Worm (Caenorhabditis elegans): Measurements from ENCODE around the gene R04A9.7.

The R04A9.7 gene

ce11 chrX:348141-348540 is 46.6 kb downstream of the R04A9.7 start:
- TF ChIP-seq mep-1 (tag; optimal IDR thresholded peaks at IDR 0.05) (peak; percentile 17), lin-29 (GFP tag; IDR thresholded peaks at IDR 0.05) (no peak), duxl-1 (tag; optimal IDR thresholded peaks at IDR 0.05; ENCODE audit: poor library complexity) (no peak), F10B5.3 (tag; optimal IDR thresholded peaks at IDR 0.05) (no peak), zfp-2 (tag; optimal IDR thresholded peaks at IDR 0.05) (no peak), ztf-11 (tag; optimal IDR thresholded peaks at IDR 0.05) (no peak), spr-1 (tag; optimal IDR thresholded peaks at IDR 0.05) (no peak), nhr-6 (tag; optimal IDR thresholded peaks at IDR 0.05) (no peak), madf-9 (GFP tag; conservative IDR thresholded peaks at IDR 0.05) (no peak), unc-62 (GFP tag; optimal IDR thresholded peaks at IDR 0.05 in 1 of 2) (peak in 1 of 2 experiments; percentile 54), unc-62 (tag; optimal IDR thresholded peaks at IDR 0.05) (no peak), rbr-2 (tag; optimal IDR thresholded peaks at IDR 0.05) (no peak), ama-1 (optimal IDR thresholded peaks at IDR 0.05) (no peak), nhr-11 (tag; optimal IDR thresholded peaks at IDR 0.05) (no peak), ztf-7 (tag; optimal IDR thresholded peaks at IDR 0.05) (no peak), F37D6.2 (tag; optimal IDR thresholded peaks at IDR 0.05) (no peak), mes-2 (tag; optimal IDR thresholded peaks at IDR 0.05; ENCODE audit: poor library complexity, severe bottlenecking) (peak; percentile 15), D1046.2 (GFP tag; IDR thresholded peaks at IDR 0.05) (no peak), F44E2.7 (GFP tag; IDR thresholded peaks at IDR 0.05) (no peak), lsy-2 (tag; optimal IDR thresholded peaks at IDR 0.05) (peak in 1 of 2 experiments; percentile 49), nhr-48 (tag; optimal IDR thresholded peaks at IDR 0.05) (no peak), daf-8 (GFP tag; IDR thresholded peaks at IDR 0.05) (no peak), hlh-11 (tag; optimal IDR thresholded peaks at IDR 0.05) (peak; percentile 27), madf-5 (GFP tag; IDR thresholded peaks at IDR 0.05) (no peak), ZK337.2 (GFP tag; IDR thresholded peaks at IDR 0.05) (no peak), egl-43 (GFP tag; IDR thresholded peaks at IDR 0.05) (0 out of 2 replicates have a peak, but pooled peaks have one; percentile 14), sdz-12 (GFP tag; optimal IDR thresholded peaks at IDR 0.05) (no peak), nhr-237 (tag; optimal IDR thresholded peaks at IDR 0.05) (no peak), attf-4 (tag; optimal IDR thresholded peaks at IDR 0.05) (no peak), nhr-42 (GFP tag; IDR thresholded peaks at IDR 0.05) (no peak), nhr-28 (tag; optimal IDR thresholded peaks at IDR 0.05) (peak; percentile 9), T26A8.4 (GFP tag; IDR thresholded peaks at IDR 0.05) (no peak), lin-1 (GFP tag; IDR thresholded peaks at IDR 0.05) (no peak), unc-39 (tag; optimal IDR thresholded peaks at IDR 0.05) (no peak), cey-2 (tag; optimal IDR thresholded peaks at IDR 0.05; ENCODE audit: borderline replicate concordance, insufficient read depth) (no peak), arid-1 (GFP tag; conservative IDR thresholded peaks at IDR 0.05) (no peak), ZK546.5 (tag; optimal IDR thresholded peaks at IDR 0.05) (no peak), ctbp-1 (GFP tag; IDR thresholded peaks at IDR 0.05) (no peak), hmg-1.1 (GFP tag; IDR thresholded peaks at IDR 0.05) (0 out of 2 replicates have a peak, but pooled peaks have one; percentile 20), dve-1 (tag; optimal IDR thresholded peaks at IDR 0.05; ENCODE audit: insufficient read depth) (peak; percentile 19), ceh-82 (tag; optimal IDR thresholded peaks at IDR 0.05) (no peak), hif-1 (tag; optimal IDR thresholded peaks at IDR 0.05) (no peak), snpc-4 (tag; optimal IDR thresholded peaks at IDR 0.05) (no peak), mdt-29 (GFP tag; IDR thresholded peaks at IDR 0.05) (no peak), ceh-32 (tag; optimal IDR thresholded peaks at IDR 0.05; ENCODE audit: poor library complexity) (no peak), aha-1 (tag) (peak; percentile 17), zfp-3 (GFP tag; conservative IDR thresholded peaks at IDR 0.05) (no peak), dmd-8 (GFP tag; IDR thresholded peaks at IDR 0.05) (no peak), Y5F2A.4 (GFP tag; optimal IDR thresholded peaks at IDR 0.05) (no peak), daf-16 (GFP tag; optimal IDR thresholded peaks at IDR 0.05) (no peak), daf-16 (tag; optimal IDR thresholded peaks at IDR 0.05) (no peak), daf-12 (tag; optimal IDR thresholded peaks at IDR 0.05) (no peak), ceh-28 (tag; optimal IDR thresholded peaks at IDR 0.05) (no peak)
